Worm (Caenorhabditis elegans) whole organism, L1 larva: ENCODE results near the gene col-38.

Experiments
- aha-1 ChIP-seq: fragments of 150-350 bp; optimal IDR thresholded peaks from 2 replicates; lab custom pipeline; 2014; ENCODE audit warnings: missing biosample characterization, missing genetic modification characterization
- ceh-63 ChIP-seq: fragments of 200-800 bp; sonication (Bioruptor generic); optimal IDR thresholded peaks from 2 replicates; lab custom pipeline; 2018; ENCODE audit warnings: mild to moderate bottlenecking, missing genetic modification characterization, missing compliant biosample characterization
- ceh-88 ChIP-seq: fragments of 200-800 bp; sonication (Bioruptor generic); IDR thresholded peaks from 2 replicates; pipeline ENCODE4 v1.3.6; 2022; ENCODE audit warnings: missing genetic modification characterization, missing compliant biosample characterization
- ces-1 ChIP-seq: fragments of 150-350 bp; optimal IDR thresholded peaks from 2 replicates; lab custom pipeline; 2014; ENCODE audit warnings: missing biosample characterization, missing genetic modification reagents, missing genetic modification characterization
- egl-27 ChIP-seq, 2 experiments: fragments of 150-350 bp in 1 of 2; sonication (generic microtip); optimal IDR thresholded peaks; 3 replicates each; lab custom pipeline; 2017 to 2018; ENCODE audit warnings: missing biosample characterization in 2 of 2, missing genetic modification characterization in 2 of 2, missing genetic modification reagents in 2 of 2
- lin-13 ChIP-seq: fragments of 150-350 bp; optimal IDR thresholded peaks from 2 replicates; lab custom pipeline; 2014; ENCODE audit warnings: missing biosample characterization, missing genetic modification reagents, missing genetic modification characterization
- mab-9 ChIP-seq: fragments of 200-800 bp; sonication (Bioruptor generic); IDR thresholded peaks from 2 replicates; pipeline ENCODE4 v1.3.6; 2022; ENCODE audit warnings: missing genetic modification reagents, missing genetic modification characterization, missing compliant biosample characterization
- mdl-1 ChIP-seq, 2 experiments: fragments of 150-350 bp; optimal IDR thresholded peaks; 2 replicates each; lab custom pipeline; 2014 to 2017; ENCODE audit warnings: missing biosample characterization in 2 of 2, missing genetic modification characterization in 2 of 2, inconsistent platforms in 1 of 2
- mep-1 ChIP-seq: fragments of 150-350 bp; optimal IDR thresholded peaks from 2 replicates; lab custom pipeline; 2014; ENCODE audit warnings: missing biosample characterization, missing genetic modification characterization
- nhr-237 ChIP-seq: fragments of 150-350 bp; optimal IDR thresholded peaks from 2 replicates; lab custom pipeline; 2014; ENCODE audit warnings: missing biosample characterization, missing genetic modification characterization
- nhr-47 ChIP-seq: sonication (generic microtip); optimal IDR thresholded peaks from 2 replicates; lab custom pipeline; 2016; ENCODE audit warnings: mild to moderate bottlenecking, missing genetic modification characterization, moderate library complexity, missing compliant biosample characterization
- nhr-76 ChIP-seq: sonication (generic microtip); optimal IDR thresholded peaks from 2 replicates; lab custom pipeline; 2017; ENCODE audit warnings: missing biosample characterization, missing genetic modification characterization
- pag-3 ChIP-seq: sonication (generic microtip); optimal IDR thresholded peaks from 2 replicates; lab custom pipeline; 2017; ENCODE audit warnings: missing genetic modification characterization, mild to moderate bottlenecking, missing compliant biosample characterization, antibody characterized with exemption, borderline replicate concordance; ENCODE audit not compliant: insufficient read depth
- sox-4 ChIP-seq: sonication (generic microtip); optimal IDR thresholded peaks from 2 replicates; lab custom pipeline; 2016; ENCODE audit warnings: missing genetic modification characterization, missing compliant biosample characterization
- sup-37 ChIP-seq: fragments of 200-800 bp; sonication (Bioruptor generic); optimal IDR thresholded peaks from 2 replicates; lab custom pipeline; 2018; ENCODE audit warnings: mild to moderate bottlenecking, missing genetic modification characterization, missing compliant biosample characterization
- tbx-2 ChIP-seq: sonication (generic microtip); optimal IDR thresholded peaks from 2 replicates; lab custom pipeline; 2016; ENCODE audit warnings: missing genetic modification characterization, missing compliant biosample characterization
- unc-62 ChIP-seq: fragments of 150-350 bp; optimal IDR thresholded peaks from 2 replicates; lab custom pipeline; 2014; ENCODE audit warnings: missing biosample characterization, missing genetic modification reagents, missing genetic modification characterization
- zag-1 ChIP-seq: fragments of 150-350 bp; optimal IDR thresholded peaks from 2 replicates; lab custom pipeline; 2014; ENCODE audit warnings: missing biosample characterization, missing genetic modification characterization
- zip-4 ChIP-seq: fragments of 200-800 bp; sonication (Bioruptor generic); optimal IDR thresholded peaks from 2 replicates; lab custom pipeline; 2018; ENCODE audit warnings: mild to moderate bottlenecking, missing genetic modification characterization, moderate library complexity, missing compliant biosample characterization

col-38 gene

DNA sequence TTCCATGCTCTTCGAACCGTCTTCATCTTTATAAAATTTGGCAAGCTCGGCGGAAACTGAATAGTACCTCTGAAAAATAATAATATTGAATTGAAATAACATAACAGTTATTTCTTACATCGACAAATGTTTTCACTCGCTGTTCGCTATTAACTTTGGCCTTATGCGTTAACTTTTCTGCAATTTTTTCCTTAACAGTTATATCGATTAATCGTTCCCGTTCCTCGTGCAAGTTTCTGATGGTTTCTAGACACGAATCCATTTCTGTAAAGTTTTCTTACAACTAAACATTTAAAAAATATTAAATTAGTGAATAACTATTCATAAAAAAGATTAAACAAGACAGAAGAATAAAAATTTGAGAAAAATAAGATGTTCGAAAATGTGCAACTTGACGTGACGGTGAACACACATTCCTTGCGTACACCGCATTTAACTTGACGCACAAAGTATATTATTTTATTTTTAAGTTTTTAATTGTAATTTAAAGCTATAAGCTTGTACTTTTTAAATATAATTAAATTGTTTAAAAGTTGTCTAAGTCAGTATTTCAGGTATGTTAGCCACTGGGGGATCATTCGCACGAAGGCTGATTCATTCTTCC, 43.7 kb downstream of the col-38 start, which contains the start of the genes prp-9 and mrps-18B (continued):
- TF ChIP-seq egl-27 (tag; optimal IDR thresholded peaks at IDR 0.05; lab: Kevin White, UChicago), result no peak
- TF ChIP-seq mep-1, result peak; percentile 87
- peak; percentile 31 for TF ChIP-seq nhr-47 (tag; lab: Kevin White, UChicago)
- no peak for TF ChIP-seq ces-1 (GFP tag; lab: Kevin White, UChicago)
- no peak for TF ChIP-seq zip-4
- TF ChIP-seq pag-3, result no peak
- TF ChIP-seq nhr-76 (tag; lab: Kevin White, UChicago), result no peak
- TF ChIP-seq ceh-88, result no peak
- TF ChIP-seq mab-9 (GFP tag; lab: Robert Waterston, UW), result no peak
- no peak for TF ChIP-seq nhr-237
- TF ChIP-seq mdl-1 (tag; optimal IDR thresholded peaks at IDR 0.05; lab: Kevin White, UChicago), result no peak
- TF ChIP-seq zag-1, result no peak
- TF ChIP-seq tbx-2 (tag; lab: Kevin White, UChicago), result no peak
- no peak for TF ChIP-seq ceh-63 (GFP tag; lab: Kevin White, UChicago)

DNA sequence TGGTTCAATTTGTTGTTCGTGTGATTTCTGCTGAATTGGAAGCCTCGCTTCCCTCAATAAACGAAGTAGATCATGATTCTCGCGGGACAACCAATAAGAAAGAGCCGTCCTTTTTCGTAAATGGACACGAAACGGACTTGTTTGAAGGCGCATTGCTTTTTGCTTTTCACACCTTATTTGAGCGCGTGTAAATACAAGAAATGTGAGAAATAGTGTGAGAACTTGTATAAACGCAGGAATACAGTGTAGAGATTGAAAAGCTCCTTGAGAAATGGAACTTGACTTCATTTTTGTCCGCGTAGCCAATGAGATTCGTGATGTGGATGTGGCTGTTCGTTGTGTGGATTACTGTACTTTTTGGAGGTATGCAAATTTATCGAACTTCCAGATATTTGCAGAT, 48.3 kb downstream of the col-38 start, which contains the start of gene cht-2:
Gene cht-2, plus strand, starts transcription at position 301 of the 400 bp plus-strand sequence.
- TF ChIP-seq sup-37 (no peak), nhr-76 (tag; lab: Kevin White, UChicago) (no peak)

DNA sequence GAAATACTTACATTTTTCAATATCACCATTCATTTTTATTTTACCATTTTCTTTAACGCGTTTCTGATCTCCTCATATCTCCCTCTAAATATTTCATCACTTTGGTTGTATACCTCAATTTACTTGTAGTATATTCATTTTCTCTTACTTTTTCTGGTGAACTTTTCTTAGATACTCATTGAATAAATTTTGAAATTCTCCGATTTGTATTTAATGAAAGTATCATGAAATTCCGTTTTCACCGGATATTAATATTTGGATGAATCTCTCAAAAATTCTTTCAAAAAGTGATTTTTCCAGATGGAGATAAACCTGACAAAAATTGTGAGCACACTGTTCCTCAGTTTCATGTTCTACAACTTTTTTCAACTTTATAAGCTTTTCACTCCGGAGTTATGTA, 50.7 kb downstream of the col-38 start, which contains the start of gene T13H5.8:
Gene T13H5.8, plus strand, starts transcription at position 301 of the 400 bp plus-strand sequence.
- TF ChIP-seq sox-4 (no peak), lin-13 (GFP tag; lab: Kevin White, UChicago) (no peak), aha-1 (tag; lab: Kevin White, UChicago) (no peak), unc-62 (no peak)
- TF ChIP-seq, all 84 proteins: peak for 0
